Fruit fly (Drosophila melanogaster) whole organism, embryonic: ENCODE results near the gene CG46523.

Experiments
- BEAF-32 ChIP-seq: fragments of 200-800 bp; sonication (Bioruptor generic); optimal IDR thresholded peaks from 3 replicates; lab custom pipeline; 2017; ENCODE audit warnings: missing biosample characterization, missing genetic modification characterization, mild to moderate bottlenecking, moderate library complexity, missing genetic modification reagents
- Bgb ChIP-seq: fragments of 200-800 bp; sonication (Bioruptor generic); IDR thresholded peaks from 2 replicates; pipeline ENCODE4 v1.3.6; 2022; ENCODE audit warnings: missing biosample characterization, missing genetic modification characterization; ENCODE audit not compliant: partially characterized antibody
- CG10462 ChIP-seq: fragments of 200-800 bp; sonication (Bioruptor generic); optimal IDR thresholded peaks from 2 replicates; lab custom pipeline; 2016; ENCODE audit warnings: missing biosample characterization, missing genetic modification characterization
- CG12071 ChIP-seq: fragments of 200-800 bp; sonication (Bioruptor generic); optimal IDR thresholded peaks from 3 replicates; lab custom pipeline; 2018; ENCODE audit warnings: missing biosample characterization, mild to moderate bottlenecking, missing genetic modification characterization
- CG13624 ChIP-seq: fragments of 200-800 bp; sonication (Bioruptor generic); optimal IDR thresholded peaks from 2 replicates; lab custom pipeline; 2016; ENCODE audit warnings: missing biosample characterization, missing genetic modification characterization
- CG13775 ChIP-seq: fragments of 200-800 bp; sonication (Bioruptor generic); optimal IDR thresholded peaks from 3 replicates; lab custom pipeline; 2017; ENCODE audit warnings: missing biosample characterization, mild to moderate bottlenecking, missing genetic modification characterization
- CG17359 ChIP-seq: fragments of 200-800 bp; sonication (Bioruptor generic); optimal IDR thresholded peaks from 3 replicates; lab custom pipeline; 2018; ENCODE audit warnings: missing biosample characterization, mild to moderate bottlenecking, missing genetic modification characterization, moderate library complexity
- CG1792 ChIP-seq: fragments of 200-800 bp; sonication (Bioruptor generic); optimal IDR thresholded peaks from 2 replicates; lab custom pipeline; 2016; ENCODE audit warnings: missing biosample characterization, missing genetic modification characterization
- CG18262 ChIP-seq: fragments of 200-800 bp; optimal IDR thresholded peaks from 3 replicates; lab custom pipeline; 2019; ENCODE audit warnings: missing biosample characterization, mild to moderate bottlenecking, missing genetic modification characterization, moderate library complexity
- CG2120 ChIP-seq: fragments of 200-800 bp; sonication (Bioruptor generic); optimal IDR thresholded peaks from 3 replicates; lab custom pipeline; 2016; ENCODE audit warnings: missing biosample characterization, missing genetic modification characterization
- CG31441 ChIP-seq: fragments of 200-800 bp; sonication (Bioruptor generic); IDR thresholded peaks from 2 replicates; pipeline ENCODE4 v1.3.6; 2022; ENCODE audit warnings: missing biosample characterization, missing genetic modification characterization
- CG4328 ChIP-seq: fragments of 200-800 bp; sonication (Bioruptor generic); optimal IDR thresholded peaks from 3 replicates; lab custom pipeline; 2017; ENCODE audit warnings: missing biosample characterization, missing genetic modification reagents, missing genetic modification characterization
- CG4360 ChIP-seq: fragments of 200-800 bp; sonication (Bioruptor generic); IDR thresholded peaks from 2 replicates; pipeline ENCODE4 v1.3.6; 2022; ENCODE audit warnings: missing biosample characterization, missing genetic modification characterization
- CG5953 ChIP-seq: fragments of 200-800 bp; sonication (Bioruptor generic); IDR thresholded peaks from 2 replicates; pipeline ENCODE4 v1.3.6; 2022; ENCODE audit warnings: missing biosample characterization, missing genetic modification characterization
- CG6791 ChIP-seq: fragments of 200-800 bp; sonication (Bioruptor generic); IDR thresholded peaks from 3 replicates; pipeline ENCODE4 v1.3.6; 2022; ENCODE audit warnings: missing biosample characterization, missing genetic modification characterization; ENCODE audit not compliant: partially characterized antibody
- CG7786 ChIP-seq: fragments of 200-800 bp; sonication (Bioruptor generic); optimal IDR thresholded peaks from 2 replicates; lab custom pipeline; 2016; ENCODE audit warnings: missing biosample characterization, missing genetic modification characterization
- CG9876 ChIP-seq: fragments of 200-800 bp; sonication (Bioruptor generic); optimal IDR thresholded peaks from 2 replicates; lab custom pipeline; 2016; ENCODE audit warnings: missing biosample characterization, missing genetic modification characterization
- CG9932 ChIP-seq: fragments of 200-800 bp; sonication (Bioruptor generic); IDR thresholded peaks from 2 replicates; pipeline ENCODE4 v1.3.6; 2022; ENCODE audit warnings: missing biosample characterization, missing genetic modification characterization
- Dref ChIP-seq: fragments of 200-800 bp; sonication (Bioruptor generic); IDR thresholded peaks from 2 replicates; pipeline ENCODE4 v1.3.6; 2022; ENCODE audit warnings: missing biosample characterization, missing genetic modification characterization
- E2f1 ChIP-seq: fragments of 200-800 bp; sonication (Bioruptor generic); IDR thresholded peaks from 2 replicates; pipeline ENCODE4 v1.3.6; 2022; ENCODE audit warnings: missing biosample characterization, missing genetic modification characterization
- Hey ChIP-seq: fragments of 200-800 bp; sonication (Bioruptor generic); optimal IDR thresholded peaks from 3 replicates; lab custom pipeline; 2018; ENCODE audit warnings: missing biosample characterization, mild to moderate bottlenecking, missing genetic modification characterization
- HmgD ChIP-seq: fragments of 200-800 bp; sonication (Bioruptor generic); optimal IDR thresholded peaks from 3 replicates; lab custom pipeline; 2016; ENCODE audit warnings: missing biosample characterization, missing genetic modification characterization
- Hr51 ChIP-seq, 2 experiments: fragments of 200-800 bp; sonication (Bioruptor generic); optimal IDR thresholded peaks; 2 replicates in 1 of 2; 3 replicates in 1 of 2; lab custom pipeline; 2016 to 2018; ENCODE audit warnings: missing biosample characterization in 2 of 2, missing genetic modification characterization in 2 of 2, mild to moderate bottlenecking in 1 of 2, moderate library complexity in 1 of 2
- Jarid2 ChIP-seq: fragments of 200-800 bp; sonication (Bioruptor generic); optimal IDR thresholded peaks from 3 replicates; lab custom pipeline; 2017; ENCODE audit warnings: mild to moderate bottlenecking, missing biosample characterization, missing genetic modification reagents, missing genetic modification characterization
- Myb ChIP-seq: fragments of 200-800 bp; sonication (Bioruptor generic); optimal IDR thresholded peaks from 2 replicates; lab custom pipeline; 2016; ENCODE audit warnings: missing biosample characterization, missing genetic modification characterization
- Nf-YB ChIP-seq: fragments of 200-800 bp; sonication (Bioruptor generic); optimal IDR thresholded peaks from 3 replicates; lab custom pipeline; 2019; ENCODE audit warnings: missing biosample characterization, mild to moderate bottlenecking, missing genetic modification characterization, moderate library complexity
- NfI ChIP-seq: fragments of 200-800 bp; sonication (Bioruptor generic); optimal IDR thresholded peaks from 3 replicates; lab custom pipeline; 2018; ENCODE audit warnings: missing biosample characterization, mild to moderate bottlenecking, missing genetic modification characterization, moderate library complexity
- Optix ChIP-seq: fragments of 200-800 bp; sonication (Bioruptor generic); IDR thresholded peaks from 3 replicates; pipeline ENCODE4 v1.3.6; 2022; ENCODE audit warnings: missing biosample characterization, missing genetic modification characterization
- PHDP ChIP-seq: fragments of 200-800 bp; sonication (Bioruptor generic); optimal IDR thresholded peaks from 3 replicates; lab custom pipeline; 2018; ENCODE audit warnings: missing biosample characterization, mild to moderate bottlenecking, missing genetic modification characterization, moderate library complexity
- Usf ChIP-seq: fragments of 200-800 bp; sonication (Bioruptor generic); optimal IDR thresholded peaks from 2 replicates; lab custom pipeline; 2017; ENCODE audit warnings: missing genotype, missing biosample characterization, missing genetic modification characterization
- br ChIP-seq: fragments of >200 bp; optimal IDR thresholded peaks from 2 replicates; lab custom pipeline; 2017
- chif ChIP-seq, 2 experiments: fragments of 200-800 bp; sonication (Bioruptor generic); optimal IDR thresholded peaks; 3 replicates each; lab custom pipeline; 2016; ENCODE audit warnings: missing biosample characterization in 2 of 2, missing genetic modification characterization in 2 of 2
- chinmo ChIP-seq: fragments of 200-800 bp; sonication (Bioruptor generic); IDR thresholded peaks from 4 replicates; pipeline ENCODE4 v1.3.6; 2022; ENCODE audit warnings: missing biosample characterization, missing genetic modification characterization; ENCODE audit not compliant: partially characterized antibody
- crc ChIP-seq: fragments of 200-800 bp; sonication (Bioruptor generic); optimal IDR thresholded peaks from 2 replicates; lab custom pipeline; 2016; ENCODE audit warnings: missing biosample characterization, missing genetic modification characterization
- en ChIP-seq: fragments of 200-800 bp; sonication (Bioruptor generic); optimal IDR thresholded peaks from 2 replicates; lab custom pipeline; 2016; ENCODE audit warnings: missing biosample characterization, missing genetic modification characterization
- fd102C ChIP-seq: fragments of 200-800 bp; sonication (Bioruptor generic); optimal IDR thresholded peaks from 2 replicates; lab custom pipeline; 2018; ENCODE audit warnings: missing biosample characterization, mild to moderate bottlenecking, missing genetic modification characterization, moderate library complexity
- fd64A ChIP-seq: fragments of 200-800 bp; sonication (Bioruptor generic); optimal IDR thresholded peaks from 3 replicates; lab custom pipeline; 2018; ENCODE audit warnings: missing biosample characterization, mild to moderate bottlenecking, missing genetic modification characterization
- fd96Cb ChIP-seq: fragments of 200-800 bp; sonication (Bioruptor generic); optimal IDR thresholded peaks from 2 replicates; lab custom pipeline; 2018; ENCODE audit warnings: missing biosample characterization, mild to moderate bottlenecking, missing genetic modification characterization, moderate library complexity
- ind ChIP-seq: fragments of 200-800 bp; sonication (Bioruptor generic); optimal IDR thresholded peaks from 3 replicates; lab custom pipeline; 2016; ENCODE audit warnings: missing biosample characterization, missing genetic modification characterization
- jumu ChIP-seq: fragments of 200-800 bp; sonication (Bioruptor generic); optimal IDR thresholded peaks from 3 replicates; lab custom pipeline; 2016; ENCODE audit warnings: missing biosample characterization, missing genetic modification characterization
- lov ChIP-seq, 2 experiments: fragments of 200-800 bp in 1 of 2; fragments of >200 bp in 1 of 2; sonication (Bioruptor generic) in 1 of 2; IDR thresholded peaks in 1 of 2; optimal IDR thresholded peaks in 1 of 2; 2 replicates in 1 of 2; 3 replicates in 1 of 2; pipeline versions ENCODE4 v1.3.6 to Lab custom; 2017 to 2022; ENCODE audit warnings: missing biosample characterization in 1 of 2, missing genetic modification characterization in 1 of 2
- mirr ChIP-seq: fragments of 200-800 bp; sonication (Bioruptor generic); optimal IDR thresholded peaks from 3 replicates; lab custom pipeline; 2018; ENCODE audit warnings: missing biosample characterization, mild to moderate bottlenecking, missing genetic modification characterization
- mld ChIP-seq: fragments of 200-800 bp; sonication (Bioruptor generic); IDR thresholded peaks from 3 replicates; pipeline ENCODE4 v1.3.6; 2022; ENCODE audit warnings: missing biosample characterization, missing genetic modification characterization; ENCODE audit not compliant: partially characterized antibody
- onecut ChIP-seq: fragments of 200-800 bp; sonication (Bioruptor generic); IDR thresholded peaks from 2 replicates; pipeline ENCODE4 v1.3.6; 2022; ENCODE audit warnings: missing biosample characterization, missing genetic modification characterization
- org-1 ChIP-seq: fragments of 200-800 bp; sonication (Bioruptor generic); optimal IDR thresholded peaks from 2 replicates; lab custom pipeline; 2017; ENCODE audit warnings: missing biosample characterization, missing genetic modification characterization
- sens-2 ChIP-seq: fragments of 200-800 bp; sonication (Bioruptor generic); IDR thresholded peaks from 2 replicates; pipeline ENCODE4 v1.3.6; 2022; ENCODE audit warnings: missing biosample characterization, missing genetic modification characterization
- sisA ChIP-seq: fragments of 200-800 bp; sonication (Bioruptor generic); IDR thresholded peaks from 2 replicates; pipeline ENCODE4 v1.3.6; 2022; ENCODE audit warnings: missing biosample characterization, missing genetic modification characterization
- sna ChIP-seq: fragments of 200-800 bp; sonication (Bioruptor generic); IDR thresholded peaks from 2 replicates; pipeline ENCODE4 v1.3.6; 2022; ENCODE audit warnings: missing biosample characterization, missing genetic modification characterization; ENCODE audit not compliant: partially characterized antibody
- stwl ChIP-seq: fragments of 200-800 bp; sonication (Bioruptor generic); optimal IDR thresholded peaks from 3 replicates; lab custom pipeline; 2018; ENCODE audit warnings: missing biosample characterization, mild to moderate bottlenecking, missing genetic modification characterization, moderate library complexity
- trh ChIP-seq: fragments of 200-800 bp; sonication (Bioruptor generic); optimal IDR thresholded peaks from 2 replicates; lab custom pipeline; 2016; ENCODE audit warnings: missing biosample characterization, missing genetic modification characterization
- unc-4 ChIP-seq: fragments of 200-800 bp; sonication (Bioruptor generic); IDR thresholded peaks from 2 replicates; pipeline ENCODE4 v1.3.6; 2022; ENCODE audit warnings: missing biosample characterization, missing genetic modification characterization; ENCODE audit not compliant: partially characterized antibody

The CG46523 gene

dm6 chr3L:1964099-1964498 is 25.2 kb upstream of the CG46523 start, which contains the start of gene mv (continued):
- TF ChIP-seq Optix (no peak), Dref (peak; percentile 59), unc-4 (GFP tag; lab: Robert Waterston, UW) (peak; percentile 61), chif (GFP tag; optimal IDR thresholded peaks at IDR 0.05; lab: Kevin White, UChicago) (no peak), CG5953 (GFP tag; lab: Robert Waterston, UW) (no peak), CG2120 (GFP tag; lab: Kevin White, UChicago) (no peak), CG4360 (GFP tag; lab: Robert Waterston, UW) (peak; percentile 94), CG4328 (GFP tag; lab: Kevin White, UChicago) (no peak), CG6791 (GFP tag; lab: Robert Waterston, UW) (no peak), br (lab: Kevin White, UChicago) (no peak), PHDP (tag; lab: Kevin White, UChicago) (peak; percentile 8), Jarid2 (GFP tag; lab: Kevin White, UChicago) (peak; percentile 37), sna (GFP tag; lab: Robert Waterston, UW) (0 out of 2 replicates have a peak, but pooled peaks have one; percentile 50), BEAF-32 (GFP tag; lab: Kevin White, UChicago) (peak; percentile 27), chinmo (GFP tag; lab: Robert Waterston, UW) (0 out of 4 replicates have a peak, but pooled peaks have one; percentile 68), Usf (GFP tag; lab: Kevin White, UChicago) (no peak), CG18262 (tag; lab: Kevin White, UChicago) (peak; percentile 13), Myb (no peak), CG12071 (GFP tag; lab: Kevin White, UChicago) (no peak), sens-2 (GFP tag; lab: Robert Waterston, UW) (no peak), Nf-YB (GFP tag; lab: Kevin White, UChicago) (no peak), CG9876 (GFP tag; lab: Kevin White, UChicago) (no peak), jumu (GFP tag; lab: Kevin White, UChicago) (no peak), fd64A (GFP tag; lab: Kevin White, UChicago) (no peak), CG17359 (tag; lab: Kevin White, UChicago) (no peak), en (GFP tag; lab: Kevin White, UChicago) (no peak), sisA (no peak), mirr (no peak), lov (optimal IDR thresholded peaks at IDR 0.05; lab: Kevin White, UChicago) (no peak), lov (GFP tag; IDR thresholded peaks at IDR 0.05; lab: Robert Waterston, UW) (no peak), HmgD (GFP tag; lab: Kevin White, UChicago) (no peak), CG1792 (GFP tag; lab: Kevin White, UChicago) (no peak), stwl (tag; lab: Kevin White, UChicago) (peak; percentile 23), CG9932 (no peak), mld (GFP tag; lab: Robert Waterston, UW) (no peak), org-1 (GFP tag; lab: Kevin White, UChicago) (no peak), fd96Cb (no peak), CG13775 (GFP tag; lab: Kevin White, UChicago) (no peak), E2f1 (no peak), ind (GFP tag; lab: Kevin White, UChicago) (no peak), trh (GFP tag; lab: Kevin White, UChicago) (no peak), Hey (no peak), CG31441 (GFP tag; lab: Robert Waterston, UW) (peak; percentile 22; the same call in 1 of the 2 replicates), crc (no peak), CG10462 (GFP tag; lab: Kevin White, UChicago) (no peak), CG7786 (GFP tag; lab: Kevin White, UChicago) (no peak), fd102C (GFP tag; lab: Kevin White, UChicago) (no peak), Hr51 (GFP tag; optimal IDR thresholded peaks at IDR 0.05; lab: Kevin White, UChicago) (no peak), CG13624 (GFP tag; lab: Kevin White, UChicago) (no peak), onecut (0 out of 2 replicates have a peak, but pooled peaks have one; percentile 20), NfI (no peak), Bgb (GFP tag; lab: Robert Waterston, UW) (peak; percentile 32)
